Worm (Caenorhabditis elegans): ENCODE measurements around the gene piki-1.

Gene piki-1

DNA sequence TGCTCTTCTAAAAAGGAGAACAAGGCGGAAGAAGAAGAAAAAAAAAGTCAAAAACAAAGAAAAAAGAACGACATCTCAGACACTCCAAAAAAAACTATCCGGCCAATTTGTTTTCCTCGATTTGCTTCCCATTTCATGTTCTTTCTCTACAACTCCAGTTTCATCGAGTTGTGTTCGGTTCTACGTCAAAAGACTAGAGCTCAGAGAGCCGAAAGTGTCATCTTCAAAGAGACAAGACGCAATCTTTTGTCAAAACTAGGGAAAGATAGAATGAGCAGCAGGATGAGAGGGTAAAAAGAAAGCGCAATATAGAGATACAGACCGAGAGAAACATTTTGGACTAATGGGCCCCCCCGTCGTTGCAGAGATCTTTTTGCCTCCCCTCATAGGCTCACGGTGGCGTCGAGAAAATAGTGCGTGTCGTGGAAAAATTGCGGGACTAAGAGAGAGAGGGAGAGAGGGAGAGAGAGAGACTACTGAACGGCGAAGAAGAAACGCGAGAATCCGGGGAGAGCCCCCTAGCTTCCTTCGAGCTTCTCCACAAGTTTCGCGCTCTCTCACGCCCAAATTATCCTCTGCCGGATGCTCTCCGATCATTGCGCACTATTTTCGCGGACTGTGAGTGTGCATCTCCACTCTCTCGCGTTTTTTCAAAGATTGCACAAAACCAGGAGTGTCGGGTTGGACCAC is 57.1 kb downstream of the piki-1 start (continued):
- TF ChIP-seq egl-43 (GFP tag; IDR thresholded peaks at IDR 0.05) (peak; percentile 76), jun-1 (tag; optimal IDR thresholded peaks at IDR 0.05) (no peak), sdz-12 (GFP tag; optimal IDR thresholded peaks at IDR 0.05) (no peak), zip-11 (GFP tag; IDR thresholded peaks at IDR 0.05) (no peak), Y48G9A.11 (GFP tag; IDR thresholded peaks at IDR 0.05) (no peak), ctbp-1 (GFP tag; IDR thresholded peaks at IDR 0.05) (peak; percentile 84), unc-39 (tag; optimal IDR thresholded peaks at IDR 0.05) (no peak), fkh-10 (GFP tag; optimal IDR thresholded peaks at IDR 0.05) (no peak), nhr-10 (tag; optimal IDR thresholded peaks at IDR 0.05) (no peak), unc-130 (GFP tag; optimal IDR thresholded peaks at IDR 0.05) (no peak), tag-97 (GFP tag; IDR thresholded peaks at IDR 0.05) (no peak), zip-2 (tag; optimal IDR thresholded peaks at IDR 0.05) (no peak), hlh-11 (tag; optimal IDR thresholded peaks at IDR 0.05) (peak; percentile 78), mdt-29 (GFP tag; IDR thresholded peaks at IDR 0.05) (no peak), pha-4 (GFP tag; IDR thresholded peaks at IDR 0.05) (no peak), pha-4 (tag; optimal IDR thresholded peaks at IDR 0.05) (no peak), ceh-20 (GFP tag; IDR thresholded peaks at IDR 0.05) (peak; percentile 66; the same call in 1 of the 2 replicates), ceh-28 (tag; optimal IDR thresholded peaks at IDR 0.05) (peak; percentile 4), madf-5 (GFP tag; IDR thresholded peaks at IDR 0.05) (no peak), lin-29 (GFP tag; IDR thresholded peaks at IDR 0.05) (no peak), zfp-3 (GFP tag; conservative IDR thresholded peaks at IDR 0.05) (no peak), mxl-2 (GFP tag; conservative IDR thresholded peaks at IDR 0.05) (no peak), snpc-4 (tag; optimal IDR thresholded peaks at IDR 0.05) (no peak), nhr-76 (tag; optimal IDR thresholded peaks at IDR 0.05) (no peak), spr-1 (tag; optimal IDR thresholded peaks at IDR 0.05) (peak; percentile 5), nhr-41 (GFP tag; IDR thresholded peaks at IDR 0.05) (no peak), aha-1 (tag) (peak; percentile 97), T20F7.1 (GFP tag; optimal IDR thresholded peaks at IDR 0.05) (no peak), Y75B8A.6 (GFP tag; IDR thresholded peaks at IDR 0.05) (no peak), ZK337.2 (GFP tag; IDR thresholded peaks at IDR 0.05) (no peak), duxl-1 (tag; optimal IDR thresholded peaks at IDR 0.05; ENCODE audit: poor library complexity) (no peak), nhr-11 (tag; optimal IDR thresholded peaks at IDR 0.05) (peak; percentile 17), nhr-6 (tag; optimal IDR thresholded peaks at IDR 0.05) (no peak), F37D6.2 (tag; optimal IDR thresholded peaks at IDR 0.05) (peak; percentile 64), daf-16 (GFP tag; optimal IDR thresholded peaks at IDR 0.05) (peak in 1 of 2 experiments; percentile 53), daf-16 (tag; optimal IDR thresholded peaks at IDR 0.05) (no peak), D1046.2 (GFP tag; IDR thresholded peaks at IDR 0.05) (no peak), lin-38 (GFP tag; IDR thresholded peaks at IDR 0.05) (no peak), fos-1 (tag; optimal IDR thresholded peaks at IDR 0.05) (no peak), ceh-32 (tag; optimal IDR thresholded peaks at IDR 0.05; ENCODE audit: poor library complexity) (peak; percentile 60), nhr-48 (tag; optimal IDR thresholded peaks at IDR 0.05) (peak; percentile 32), egl-27 (tag; optimal IDR thresholded peaks at IDR 0.05) (no peak), spr-3 (GFP tag; optimal IDR thresholded peaks at IDR 0.05) (no peak), set-16 (GFP tag; IDR thresholded peaks at IDR 0.05) (peak; percentile 76), ztf-7 (tag; optimal IDR thresholded peaks at IDR 0.05) (no peak), gei-8 (GFP tag; optimal IDR thresholded peaks at IDR 0.05) (peak; percentile 47), zag-1 (tag; optimal IDR thresholded peaks at IDR 0.05) (no peak), hmg-1.1 (GFP tag; IDR thresholded peaks at IDR 0.05) (peak; percentile 73), hlh-30 (tag; optimal IDR thresholded peaks at IDR 0.05; ENCODE audit: insufficient read depth) (peak; percentile 11), ZK546.5 (tag; optimal IDR thresholded peaks at IDR 0.05) (no peak), pqm-1 (tag; optimal IDR thresholded peaks at IDR 0.05) (no peak), ces-1 (GFP tag; optimal IDR thresholded peaks at IDR 0.05) (no peak)

All from whole organism, L4 larva.